Worm (Caenorhabditis elegans) whole organism, L4/young adult: Measurements from ENCODE around the gene C34E7.3.

Source experiments
- W03F9.2 ChIP-seq: fragments of 150-350 bp; optimal IDR thresholded peaks from 2 replicates; lab custom pipeline; 2014; ENCODE audit warnings: missing biosample characterization, missing genetic modification characterization
- dao-5 ChIP-seq: sonication (generic microtip); optimal IDR thresholded peaks from 2 replicates; lab custom pipeline; 2016; ENCODE audit warnings: missing genotype, missing genetic modification characterization, moderate library complexity, missing compliant biosample characterization

- no peak for TF ChIP-seq dao-5 (tag; lab: Kevin White, UChicago)
- TF ChIP-seq W03F9.2 (tag; lab: Kevin White, UChicago), result no peak
Observed at ce11 chrX:12977451-12977850, 47.4 kb downstream of the C34E7.3 start, which contains the start of gene F11C1.9.
